Fruit fly (Drosophila melanogaster) whole organism, prepupa: Measurements from ENCODE around the gene CG10237.

Source experiments
- Blimp-1 ChIP-seq: fragments of 200-800 bp; sonication (Bioruptor generic); optimal IDR thresholded peaks from 3 replicates; lab custom pipeline; 2017; ENCODE audit warnings: missing biosample characterization, missing genetic modification characterization, mild to moderate bottlenecking, moderate library complexity, missing genetic modification reagents
- CG11294 ChIP-seq: fragments of 200-800 bp; sonication (Bioruptor generic); IDR thresholded peaks from 2 replicates; pipeline ENCODE4 v1.3.6; 2022; ENCODE audit warnings: missing biosample characterization, missing genetic modification characterization
- CG32006 ChIP-seq: fragments of 200-800 bp; sonication (Bioruptor generic); optimal IDR thresholded peaks from 3 replicates; lab custom pipeline; 2017; ENCODE audit warnings: missing biosample characterization, mild to moderate bottlenecking, missing genetic modification characterization
- CG34406 ChIP-seq: fragments of 200-800 bp; sonication (Bioruptor generic); optimal IDR thresholded peaks from 3 replicates; lab custom pipeline; 2016; ENCODE audit warnings: missing biosample characterization, missing genetic modification characterization
- CG3919 ChIP-seq: fragments of 200-800 bp; sonication (Bioruptor generic); optimal IDR thresholded peaks from 3 replicates; lab custom pipeline; 2016; ENCODE audit warnings: missing biosample characterization, missing genetic modification characterization
- CG6163 ChIP-seq: fragments of 200-800 bp; sonication (Bioruptor generic); IDR thresholded peaks from 3 replicates; pipeline ENCODE4 v1.3.6; 2022; ENCODE audit warnings: missing biosample characterization, missing genetic modification characterization
- CG6792 ChIP-seq: fragments of 200-800 bp; sonication (Bioruptor generic); optimal IDR thresholded peaks from 3 replicates; lab custom pipeline; 2016; ENCODE audit warnings: missing biosample characterization, missing genetic modification characterization
- CG6808 ChIP-seq: fragments of 200-800 bp; sonication (Bioruptor generic); optimal IDR thresholded peaks from 3 replicates; lab custom pipeline; 2017; ENCODE audit warnings: missing biosample characterization, missing genetic modification characterization, mild to moderate bottlenecking, moderate library complexity, missing genetic modification reagents
- CG6854 ChIP-seq: fragments of 200-800 bp; sonication (Bioruptor generic); optimal IDR thresholded peaks from 2 replicates; lab custom pipeline; 2017; ENCODE audit warnings: missing biosample characterization, mild to moderate bottlenecking, missing genetic modification characterization
- CG7368 ChIP-seq: fragments of 200-800 bp; sonication (Bioruptor generic); optimal IDR thresholded peaks from 3 replicates; lab custom pipeline; 2016; ENCODE audit warnings: missing biosample characterization, missing genetic modification characterization
- CG8319 ChIP-seq: fragments of 200-800 bp; sonication (Bioruptor generic); optimal IDR thresholded peaks from 3 replicates; lab custom pipeline; 2016; ENCODE audit warnings: missing biosample characterization, missing genetic modification characterization
- CG9139 ChIP-seq: fragments of 200-800 bp; sonication (Bioruptor generic); optimal IDR thresholded peaks from 3 replicates; lab custom pipeline; 2017; ENCODE audit warnings: missing biosample characterization, mild to moderate bottlenecking, missing genetic modification characterization
- Eip93F ChIP-seq: fragments of 200-800 bp; sonication (Bioruptor generic); optimal IDR thresholded peaks from 2 replicates; lab custom pipeline; 2016; ENCODE audit warnings: missing biosample characterization, mild to moderate bottlenecking, missing genetic modification characterization
- Ets21C ChIP-seq: fragments of 200-800 bp; sonication (Bioruptor generic); optimal IDR thresholded peaks from 3 replicates; lab custom pipeline; 2016; ENCODE audit warnings: missing biosample characterization, missing genetic modification characterization
- Ets96B ChIP-seq: fragments of 200-800 bp; optimal IDR thresholded peaks from 2 replicates; lab custom pipeline; 2019; ENCODE audit warnings: missing biosample characterization, mild to moderate bottlenecking, missing genetic modification characterization, moderate library complexity
- Hr4 ChIP-seq: fragments of 200-800 bp; sonication (Bioruptor generic); optimal IDR thresholded peaks from 3 replicates; lab custom pipeline; 2016; ENCODE audit warnings: missing biosample characterization, missing genetic modification characterization
- Lpt ChIP-seq: fragments of 200-800 bp; sonication (Bioruptor generic); optimal IDR thresholded peaks from 3 replicates; lab custom pipeline; 2016; ENCODE audit warnings: missing biosample characterization, missing genetic modification characterization
- Met ChIP-seq: fragments of 200-800 bp; sonication (Bioruptor generic); optimal IDR thresholded peaks from 3 replicates; lab custom pipeline; 2016; ENCODE audit warnings: missing biosample characterization, missing genetic modification characterization
- OdsH ChIP-seq: fragments of 200-800 bp; sonication (Bioruptor generic); optimal IDR thresholded peaks from 3 replicates; lab custom pipeline; 2016; ENCODE audit warnings: missing biosample characterization, missing genetic modification characterization
- Sox102F ChIP-seq: fragments of 200-800 bp; sonication (Bioruptor generic); optimal IDR thresholded peaks from 2 replicates; lab custom pipeline; 2016; ENCODE audit warnings: missing biosample characterization, mild to moderate bottlenecking, missing genetic modification characterization
- Sox14 ChIP-seq: fragments of 200-800 bp; sonication (Bioruptor generic); optimal IDR thresholded peaks from 3 replicates; lab custom pipeline; 2016; ENCODE audit warnings: missing biosample characterization, missing genetic modification characterization
- achi ChIP-seq: fragments of 200-800 bp; sonication (Bioruptor generic); optimal IDR thresholded peaks from 3 replicates; lab custom pipeline; 2016; ENCODE audit warnings: missing biosample characterization, missing genetic modification characterization
- acj6 ChIP-seq: fragments of 200-800 bp; sonication (Bioruptor generic); optimal IDR thresholded peaks from 3 replicates; lab custom pipeline; 2016; ENCODE audit warnings: missing biosample characterization, missing genetic modification characterization
- cyc ChIP-seq: fragments of 200-800 bp; sonication (Bioruptor generic); optimal IDR thresholded peaks from 3 replicates; lab custom pipeline; 2016; ENCODE audit warnings: missing biosample characterization, missing genetic modification characterization
- dac ChIP-seq: fragments of 200-800 bp; sonication (Bioruptor generic); optimal IDR thresholded peaks from 2 replicates; lab custom pipeline; 2017; ENCODE audit warnings: missing biosample characterization, mild to moderate bottlenecking, missing genetic modification characterization
- eg ChIP-seq: fragments of 200-800 bp; sonication (Bioruptor generic); IDR thresholded peaks from 3 replicates; pipeline ENCODE4 v1.3.6; 2022; ENCODE audit warnings: missing biosample characterization, missing genetic modification characterization
- fd59A ChIP-seq: fragments of 200-800 bp; sonication (Bioruptor generic); optimal IDR thresholded peaks from 2 replicates; lab custom pipeline; 2017; ENCODE audit warnings: missing biosample characterization, mild to moderate bottlenecking, missing genetic modification characterization, missing genetic modification reagents
- lz ChIP-seq: fragments of 200-800 bp; sonication (Bioruptor generic); optimal IDR thresholded peaks from 3 replicates; lab custom pipeline; 2016; ENCODE audit warnings: missing biosample characterization, missing genetic modification characterization
- net ChIP-seq: fragments of 200-800 bp; sonication (Bioruptor generic); optimal IDR thresholded peaks from 3 replicates; lab custom pipeline; 2016; ENCODE audit warnings: missing biosample characterization, missing genetic modification characterization
- pdm3 ChIP-seq: fragments of 200-800 bp; sonication (Bioruptor generic); optimal IDR thresholded peaks from 3 replicates; lab custom pipeline; 2016; ENCODE audit warnings: missing biosample characterization, missing genetic modification characterization
- ss ChIP-seq, 2 experiments: fragments of 200-800 bp; sonication (Bioruptor generic); optimal IDR thresholded peaks; 2 replicates in 1 of 2; 3 replicates in 1 of 2; lab custom pipeline; 2017 to 2018; ENCODE audit warnings: mild to moderate bottlenecking in 2 of 2, missing biosample characterization in 2 of 2, missing genetic modification characterization in 2 of 2, moderate library complexity in 1 of 2
- svp ChIP-seq: fragments of 200-800 bp; sonication (Bioruptor generic); peaks from one replicate; lab custom pipeline; 2016; ENCODE audit warnings: missing biosample characterization, missing genetic modification characterization
- topi ChIP-seq: fragments of 200-800 bp; sonication (Bioruptor generic); optimal IDR thresholded peaks from 3 replicates; lab custom pipeline; 2016; ENCODE audit warnings: missing biosample characterization, missing genetic modification characterization
- vri ChIP-seq: fragments of 200-800 bp; sonication (Bioruptor generic); optimal IDR thresholded peaks from 3 replicates; lab custom pipeline; 2016; ENCODE audit warnings: missing biosample characterization, mild to moderate bottlenecking, missing genetic modification characterization

CG10237 gene

DNA sequence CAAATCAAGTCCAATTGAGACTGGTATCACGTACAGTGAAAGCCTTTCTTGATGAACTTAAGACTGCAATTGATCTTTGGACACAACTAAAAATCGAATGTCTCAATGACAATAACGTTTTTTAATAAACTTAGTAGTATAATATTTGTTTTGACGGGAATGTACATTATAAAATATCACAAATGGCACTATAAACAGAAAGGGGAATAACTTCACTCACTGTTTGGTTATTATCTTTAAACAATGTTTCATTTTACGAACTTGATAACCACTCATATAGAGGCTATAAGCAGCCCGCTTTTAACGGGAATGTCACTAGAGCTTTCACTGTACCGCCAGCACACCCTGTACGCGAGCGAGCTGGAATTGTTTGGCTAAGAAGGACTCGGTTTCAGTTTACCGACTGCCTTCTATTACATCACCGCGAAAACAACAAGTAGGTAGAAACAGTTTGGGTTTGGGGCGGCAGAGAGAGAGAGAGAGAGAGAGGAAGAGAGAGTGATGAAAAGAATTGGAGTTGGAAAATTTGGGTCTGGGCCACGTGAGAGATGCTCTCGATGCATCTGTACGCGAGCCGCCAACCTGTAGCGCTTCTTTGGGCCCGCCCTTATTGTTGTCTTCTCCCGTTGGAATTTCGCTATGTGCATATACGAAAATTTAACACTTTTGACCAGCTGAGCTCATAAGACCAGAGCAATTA lies 44.8 kb downstream of the CG10237 start (continued):
- TF ChIP-seq topi (GFP tag; lab: Kevin White, UChicago), result peak; percentile 77
- TF ChIP-seq Hr4, result peak; percentile 53
- TF ChIP-seq OdsH (GFP tag; lab: Kevin White, UChicago), result peak; percentile 66
- TF ChIP-seq cyc (GFP tag; lab: Kevin White, UChicago), result peak; percentile 76
- TF ChIP-seq CG6808 (GFP tag; lab: Kevin White, UChicago), result peak; percentile 51
- peak; percentile 26 for TF ChIP-seq CG8319 (GFP tag; lab: Kevin White, UChicago)
- peak; percentile 59 for TF ChIP-seq CG3919 (GFP tag; lab: Kevin White, UChicago)
- no peak for TF ChIP-seq dac
- TF ChIP-seq Met (GFP tag; lab: Kevin White, UChicago), result peak; percentile 83
- TF ChIP-seq vri (GFP tag; lab: Kevin White, UChicago), result peak; percentile 81
- TF ChIP-seq eg (GFP tag; lab: Robert Waterston, UW), result 0 out of 3 replicates have a peak, but pooled peaks have one; percentile 9
- TF ChIP-seq Eip93F (GFP tag; lab: Kevin White, UChicago), result no peak
- TF ChIP-seq CG6163 (GFP tag; lab: Robert Waterston, UW), result 0 out of 3 replicates have a peak, but pooled peaks have one; percentile 32
- TF ChIP-seq Lpt (GFP tag; lab: Kevin White, UChicago), result no peak
- TF ChIP-seq acj6 (GFP tag; lab: Kevin White, UChicago), result peak; percentile 68
- TF ChIP-seq pdm3 (GFP tag; lab: Kevin White, UChicago), result peak; percentile 64
- peak; percentile 3 for TF ChIP-seq net
- TF ChIP-seq Sox14 (GFP tag; lab: Kevin White, UChicago), result peak; percentile 77
- TF ChIP-seq Ets96B (tag; lab: Kevin White, UChicago), result peak; percentile 52
- peak; percentile 8 for TF ChIP-seq CG7368 (GFP tag; lab: Kevin White, UChicago)
- peak; percentile 70 for TF ChIP-seq Sox102F (GFP tag; lab: Kevin White, UChicago)
- peak; percentile 67 for TF ChIP-seq Ets21C
- peak; percentile 9 for TF ChIP-seq fd59A (GFP tag; lab: Kevin White, UChicago)
- no peak for TF ChIP-seq CG11294 (GFP tag; lab: Robert Waterston, UW)

DNA sequence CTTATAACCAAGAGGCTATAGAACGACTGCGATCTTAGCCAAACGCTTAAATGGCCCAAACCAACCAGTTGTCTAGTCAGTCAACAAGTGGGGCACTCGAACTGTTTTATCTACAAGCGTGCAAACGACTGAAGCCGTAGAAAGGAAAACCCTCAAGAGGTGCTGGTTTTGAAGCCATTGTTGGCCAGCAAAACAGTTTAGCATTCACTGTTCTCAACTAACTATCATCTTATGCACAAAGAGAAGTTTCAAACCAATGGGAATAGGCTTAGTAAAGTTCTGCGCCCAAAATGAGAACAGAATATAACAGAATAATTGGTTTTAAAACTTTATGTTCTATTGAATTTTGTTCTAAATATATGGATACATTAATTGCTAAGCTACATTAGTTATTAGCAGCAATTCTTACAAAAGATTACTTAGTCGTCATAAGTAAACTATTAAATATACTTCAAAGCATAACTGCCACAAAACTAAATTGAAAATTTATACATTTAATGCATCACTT lies 48.8 kb downstream of the CG10237 start, which contains the start of gene CG31798:
Gene CG31798, plus strand, starts transcription at position 458 of the 508 bp plus-strand sequence.
- no peak for TF ChIP-seq CG32006 (GFP tag; lab: Kevin White, UChicago)
- TF ChIP-seq CG8319 (GFP tag; lab: Kevin White, UChicago), result no peak
- TF ChIP-seq topi (GFP tag; lab: Kevin White, UChicago), result no peak

DNA sequence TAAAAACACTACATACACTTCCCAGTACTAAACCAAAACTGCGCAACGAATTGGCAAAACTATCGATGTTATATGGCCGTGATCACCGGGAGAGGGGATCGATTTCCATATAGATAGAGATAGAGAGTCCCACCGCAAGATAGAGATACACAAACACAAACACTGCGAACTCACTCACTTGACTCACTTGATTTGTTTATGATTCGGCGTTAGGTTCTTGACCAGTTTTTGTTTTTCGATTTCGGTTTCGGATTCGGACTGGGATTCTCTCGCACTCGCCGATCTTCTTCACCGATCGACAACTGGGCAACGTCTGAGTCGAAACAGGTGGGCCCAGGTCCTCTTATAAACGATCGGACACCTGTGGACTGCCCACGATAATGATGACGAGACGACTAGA lies 52.8 kb downstream of the CG10237 start, which contains the start of gene CG17549:
Gene CG17549, minus strand, starts transcription at position 327 of the 400 bp plus-strand sequence.
- no peak for TF ChIP-seq CG6854 (GFP tag; lab: Kevin White, UChicago)
- TF ChIP-seq CG11294 (GFP tag; lab: Robert Waterston, UW), result no peak
- no peak for TF ChIP-seq Ets21C
- TF ChIP-seq Sox14 (GFP tag; lab: Kevin White, UChicago), result no peak
- no peak for TF ChIP-seq net
- no peak for TF ChIP-seq CG6163 (GFP tag; lab: Robert Waterston, UW)
- no peak for TF ChIP-seq CG34406
- TF ChIP-seq OdsH (GFP tag; lab: Kevin White, UChicago), result no peak
- TF ChIP-seq lz (GFP tag; lab: Kevin White, UChicago), result no peak
- no peak for TF ChIP-seq Ets96B (tag; lab: Kevin White, UChicago)

DNA sequence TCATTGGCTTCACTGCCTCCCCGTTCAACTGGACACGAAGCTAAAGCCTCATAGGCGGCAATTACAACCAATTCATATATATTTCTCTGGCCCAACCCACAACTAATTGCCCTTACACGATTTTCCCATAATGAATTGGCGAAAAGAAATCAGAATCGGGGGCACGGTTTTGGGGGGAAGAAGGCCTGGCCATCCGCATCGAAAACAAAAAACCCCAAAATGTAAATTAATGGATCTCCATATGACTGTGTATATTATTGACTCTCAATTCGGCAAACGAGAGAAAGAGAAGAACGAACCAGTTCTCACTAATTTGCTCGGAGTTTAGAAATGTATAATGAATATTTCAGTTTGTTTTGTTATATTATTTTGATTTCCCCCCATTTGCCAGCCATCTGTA lies 53.6 kb downstream of the CG10237 start:
- TF ChIP-seq achi (no peak), CG6792 (GFP tag; lab: Kevin White, UChicago) (no peak), CG9139 (no peak), Blimp-1 (no peak), ss (GFP tag; optimal IDR thresholded peaks at IDR 0.05; lab: Kevin White, UChicago) (no peak), Sox14 (GFP tag; lab: Kevin White, UChicago) (no peak), svp (GFP tag; lab: Kevin White, UChicago) (no peak)
